Worm (Caenorhabditis elegans): ENCODE results near the gene twk-18.
A peak's percentile ranks its signal among the peaks of the same experiment; 100 is the strongest.

Gene twk-18

DNA sequence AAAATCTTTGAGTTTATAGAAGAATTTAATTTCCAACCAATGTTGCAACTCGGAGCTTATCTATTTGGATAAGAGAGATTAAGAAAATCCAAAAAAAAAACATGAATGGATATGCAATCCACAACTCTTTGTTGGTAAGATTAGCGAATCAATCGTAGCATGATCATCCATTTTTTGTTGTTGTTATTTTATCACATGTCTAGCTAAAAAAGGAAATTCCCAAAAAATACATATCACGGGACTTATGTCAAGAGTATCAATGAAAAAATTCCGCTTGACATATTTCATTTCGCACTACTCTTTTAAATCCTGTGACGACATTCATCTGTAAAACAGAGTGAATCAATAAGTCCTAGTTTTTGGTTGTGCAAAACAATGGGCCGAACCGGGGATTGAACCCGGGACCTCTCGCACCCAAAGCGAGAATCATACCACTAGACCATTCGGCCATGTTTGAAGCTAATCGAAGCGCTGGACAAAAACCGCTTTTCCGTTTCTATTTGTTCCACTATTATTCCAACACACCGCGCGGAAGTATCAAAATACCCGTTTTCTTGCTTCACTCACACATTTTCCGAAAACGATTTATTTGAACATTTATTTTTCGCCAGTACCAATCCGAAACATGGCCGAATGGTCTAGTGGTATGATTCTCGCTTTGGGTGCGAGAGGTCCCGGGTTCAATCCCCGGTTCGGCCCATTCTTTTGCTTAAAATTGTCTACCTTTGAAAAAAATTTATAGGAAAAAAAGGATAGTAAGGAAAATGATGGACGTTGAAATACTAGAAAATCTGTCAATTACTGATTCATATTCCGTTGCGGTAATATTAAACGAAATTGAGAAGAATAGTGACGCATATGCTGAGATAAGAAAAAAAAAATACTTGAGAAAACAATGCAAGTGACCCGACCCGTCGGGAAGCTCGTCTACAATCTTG, 18.5 kb upstream of the twk-18 start:
- TF ChIP-seq unc-62 (GFP tag; optimal IDR thresholded peaks at IDR 0.05 in 1 of 2), result no peak
- no peak for TF ChIP-seq unc-62 (tag; optimal IDR thresholded peaks at IDR 0.05)
- no peak for TF ChIP-seq hlh-11 (tag; optimal IDR thresholded peaks at IDR 0.05)
- peak; percentile 29 for TF ChIP-seq lin-13 (GFP tag; optimal IDR thresholded peaks at IDR 0.05)
- TF ChIP-seq unc-39 (tag; optimal IDR thresholded peaks at IDR 0.05), result no peak
- no peak for TF ChIP-seq aly-2 (tag; optimal IDR thresholded peaks at IDR 0.05)
- peak; percentile 42 for TF ChIP-seq ctbp-1 (GFP tag; IDR thresholded peaks at IDR 0.05)
- peak; percentile 7 for TF ChIP-seq F10B5.3 (tag; optimal IDR thresholded peaks at IDR 0.05)
- TF ChIP-seq ztf-11 (tag; optimal IDR thresholded peaks at IDR 0.05), result no peak
- no peak for TF ChIP-seq ceh-28 (tag; optimal IDR thresholded peaks at IDR 0.05)
- TF ChIP-seq mes-2 (tag; optimal IDR thresholded peaks at IDR 0.05; ENCODE audit: poor library complexity, severe bottlenecking), result no peak
- TF ChIP-seq F37D6.2 (tag; optimal IDR thresholded peaks at IDR 0.05), result no peak
- TF ChIP-seq snpc-4 (tag; optimal IDR thresholded peaks at IDR 0.05), result no peak
- peak; percentile 70 for TF ChIP-seq nhr-111 (GFP tag; optimal IDR thresholded peaks at IDR 0.05)
- TF ChIP-seq ceh-32 (tag; optimal IDR thresholded peaks at IDR 0.05; ENCODE audit: poor library complexity), result no peak
- 0 out of 2 replicates have a peak, but pooled peaks have one; percentile 13 for TF ChIP-seq nhr-41 (GFP tag; IDR thresholded peaks at IDR 0.05)
- peak; percentile 70 for TF ChIP-seq snpc-1.2 (GFP tag; IDR thresholded peaks at IDR 0.05)
- TF ChIP-seq T26A8.4 (GFP tag; IDR thresholded peaks at IDR 0.05), result no peak
- no peak for TF ChIP-seq ama-1 (optimal IDR thresholded peaks at IDR 0.05)
- TF ChIP-seq cey-2 (tag; optimal IDR thresholded peaks at IDR 0.05; ENCODE audit: borderline replicate concordance, insufficient read depth), result no peak
- no peak for TF ChIP-seq dmd-8 (GFP tag; IDR thresholded peaks at IDR 0.05)
- TF ChIP-seq dpl-1 (GFP tag; optimal IDR thresholded peaks at IDR 0.05), result peak; percentile 16
- no peak for TF ChIP-seq nhr-28 (tag; optimal IDR thresholded peaks at IDR 0.05)
- no peak for TF ChIP-seq zag-1 (tag; optimal IDR thresholded peaks at IDR 0.05)
- TF ChIP-seq mdl-1 (tag; optimal IDR thresholded peaks at IDR 0.05), result no peak
- no peak for TF ChIP-seq lin-1 (GFP tag; IDR thresholded peaks at IDR 0.05)
- TF ChIP-seq skn-1 (tag; optimal IDR thresholded peaks at IDR 0.05), result no peak
- TF ChIP-seq egl-43 (GFP tag; IDR thresholded peaks at IDR 0.05), result no peak; the same call in 1 of the 2 replicates
- TF ChIP-seq ZK337.2 (GFP tag; IDR thresholded peaks at IDR 0.05), result no peak
- TF ChIP-seq madf-5 (GFP tag; IDR thresholded peaks at IDR 0.05), result no peak
- TF ChIP-seq ceh-62 (tag; optimal IDR thresholded peaks at IDR 0.05), result no peak
- peak; percentile 66 for TF ChIP-seq hmg-1.1 (GFP tag; IDR thresholded peaks at IDR 0.05)
- TF ChIP-seq Y105C5A.15 (GFP tag; IDR thresholded peaks at IDR 0.05), result no peak
- TF ChIP-seq nhr-25 (tag; optimal IDR thresholded peaks at IDR 0.05; ENCODE audit: borderline replicate concordance, insufficient read depth), result peak; percentile 12
- TF ChIP-seq T20F7.1 (GFP tag; optimal IDR thresholded peaks at IDR 0.05), result no peak
- no peak for TF ChIP-seq tra-1 (GFP tag; IDR thresholded peaks at IDR 0.05)
- no peak for TF ChIP-seq lin-15B (tag; optimal IDR thresholded peaks at IDR 0.05)
- no peak for TF ChIP-seq dmd-6 (GFP tag; IDR thresholded peaks at IDR 0.05)
- TF ChIP-seq aha-1 (tag), result peak; percentile 53
- 0 out of 2 replicates have a peak, but pooled peaks have one; percentile 16 for TF ChIP-seq dmd-9 (GFP tag; IDR thresholded peaks at IDR 0.05)
- TF ChIP-seq R02D3.7 (tag; optimal IDR thresholded peaks at IDR 0.05), result no peak
- peak; percentile 13 for TF ChIP-seq mxl-3 (GFP tag; optimal IDR thresholded peaks at IDR 0.05)
- no peak for TF ChIP-seq fkh-10 (GFP tag; optimal IDR thresholded peaks at IDR 0.05)
- no peak; the same call in 1 of the 2 replicates for TF ChIP-seq daf-19 (GFP tag; conservative IDR thresholded peaks at IDR 0.05)
- no peak for TF ChIP-seq daf-8 (GFP tag; IDR thresholded peaks at IDR 0.05)
- no peak for TF ChIP-seq attf-4 (tag; optimal IDR thresholded peaks at IDR 0.05)
- TF ChIP-seq nhr-77 (tag; optimal IDR thresholded peaks at IDR 0.05), result no peak
- no peak for TF ChIP-seq duxl-1 (tag; optimal IDR thresholded peaks at IDR 0.05; ENCODE audit: poor library complexity)
- TF ChIP-seq Y5F2A.4 (GFP tag; optimal IDR thresholded peaks at IDR 0.05), result peak; percentile 34
- TF ChIP-seq F26F4.8 (GFP tag; conservative IDR thresholded peaks at IDR 0.05), result no peak
